Worm (Caenorhabditis elegans): ENCODE measurements around the gene hsp-90.

hsp-90 gene

ce11 chrV:14687106-14687964 lies 2.6 kb downstream of the hsp-90 start (continued):
- TF ChIP-seq nhr-25 (tag; optimal IDR thresholded peaks at IDR 0.05; ENCODE audit: borderline replicate concordance, insufficient read depth) (peak; percentile 19), ceh-82 (tag; optimal IDR thresholded peaks at IDR 0.05) (no peak), spr-3 (GFP tag; optimal IDR thresholded peaks at IDR 0.05) (no peak), D1046.2 (GFP tag; IDR thresholded peaks at IDR 0.05) (no peak), ztf-11 (tag; optimal IDR thresholded peaks at IDR 0.05) (no peak), T20F7.1 (GFP tag; optimal IDR thresholded peaks at IDR 0.05) (no peak), egl-43 (GFP tag; IDR thresholded peaks at IDR 0.05) (no peak), zfp-3 (GFP tag; conservative IDR thresholded peaks at IDR 0.05) (0 out of 2 replicates have a peak, but pooled peaks have one; percentile 18), sdz-12 (GFP tag; optimal IDR thresholded peaks at IDR 0.05) (no peak), F10B5.3 (tag; optimal IDR thresholded peaks at IDR 0.05) (no peak), php-3 (GFP tag; IDR thresholded peaks at IDR 0.05) (no peak), nhr-41 (GFP tag; IDR thresholded peaks at IDR 0.05) (no peak), aha-1 (tag) (peak; percentile 88), Y48G9A.11 (GFP tag; IDR thresholded peaks at IDR 0.05) (no peak; the same call in 1 of the 2 replicates), ceh-62 (tag; optimal IDR thresholded peaks at IDR 0.05) (no peak), daf-19 (GFP tag; conservative IDR thresholded peaks at IDR 0.05) (peak; percentile 25; the same call in 1 of the 2 replicates), dmd-9 (GFP tag; IDR thresholded peaks at IDR 0.05) (no peak), T26A8.4 (GFP tag; IDR thresholded peaks at IDR 0.05) (no peak), jun-1 (tag; optimal IDR thresholded peaks at IDR 0.05) (no peak), ztf-7 (tag; optimal IDR thresholded peaks at IDR 0.05) (no peak), ama-1 (optimal IDR thresholded peaks at IDR 0.05) (peak; percentile 71), tag-97 (GFP tag; IDR thresholded peaks at IDR 0.05) (no peak), snpc-4 (tag; optimal IDR thresholded peaks at IDR 0.05) (no peak), lin-29 (GFP tag; IDR thresholded peaks at IDR 0.05) (no peak; the same call in 1 of the 2 replicates), unc-130 (GFP tag; optimal IDR thresholded peaks at IDR 0.05) (no peak), nhr-48 (tag; optimal IDR thresholded peaks at IDR 0.05) (no peak), ZK337.2 (GFP tag; IDR thresholded peaks at IDR 0.05) (no peak), R02D3.7 (tag; optimal IDR thresholded peaks at IDR 0.05) (no peak), lin-38 (GFP tag; IDR thresholded peaks at IDR 0.05) (0 out of 2 replicates have a peak, but pooled peaks have one; percentile 4), arid-1 (GFP tag; conservative IDR thresholded peaks at IDR 0.05) (no peak; the same call in none of the 2 replicates), Y5F2A.4 (GFP tag; optimal IDR thresholded peaks at IDR 0.05) (no peak), daf-16 (GFP tag; optimal IDR thresholded peaks at IDR 0.05) (no peak), daf-16 (tag; optimal IDR thresholded peaks at IDR 0.05) (peak; percentile 18), Y105C5A.15 (GFP tag; IDR thresholded peaks at IDR 0.05) (no peak), mes-2 (tag; optimal IDR thresholded peaks at IDR 0.05; ENCODE audit: poor library complexity, severe bottlenecking) (no peak), F49E8.2 (tag; optimal IDR thresholded peaks at IDR 0.05; ENCODE audit: borderline replicate concordance) (no peak), unc-62 (GFP tag; optimal IDR thresholded peaks at IDR 0.05 in 1 of 2) (no peak), unc-62 (tag; optimal IDR thresholded peaks at IDR 0.05) (no peak), lin-15B (tag; optimal IDR thresholded peaks at IDR 0.05) (no peak), dve-1 (tag; optimal IDR thresholded peaks at IDR 0.05; ENCODE audit: insufficient read depth) (peak; percentile 24), lin-1 (GFP tag; IDR thresholded peaks at IDR 0.05) (no peak), ceh-44 (GFP tag; IDR thresholded peaks at IDR 0.05) (no peak), zip-2 (tag; optimal IDR thresholded peaks at IDR 0.05) (no peak), nhr-6 (tag; optimal IDR thresholded peaks at IDR 0.05) (no peak), ceh-28 (tag; optimal IDR thresholded peaks at IDR 0.05) (no peak), unc-39 (tag; optimal IDR thresholded peaks at IDR 0.05) (no peak), nhr-77 (tag; optimal IDR thresholded peaks at IDR 0.05) (no peak), set-16 (GFP tag; IDR thresholded peaks at IDR 0.05) (no peak; the same call in 1 of the 2 replicates), fkh-10 (GFP tag; optimal IDR thresholded peaks at IDR 0.05) (no peak), nhr-42 (GFP tag; IDR thresholded peaks at IDR 0.05) (0 out of 2 replicates have a peak, but pooled peaks have one; percentile 4)

Measured in whole organism, L4 larva.